Fruit fly (Drosophila melanogaster) whole organism, embryonic: ENCODE measurements around the gene ClC-a.

Experiments used
- CG10321 ChIP-seq: fragments of 200-800 bp; sonication (Bioruptor generic); IDR thresholded peaks from 2 replicates; pipeline ENCODE4 v1.3.6; 2022; ENCODE audit warnings: missing biosample characterization, missing genetic modification characterization
- CG10565 ChIP-seq: fragments of 200-800 bp; sonication (Bioruptor generic); optimal IDR thresholded peaks from 3 replicates; lab custom pipeline; 2016; ENCODE audit warnings: missing biosample characterization, mild to moderate bottlenecking, missing genetic modification characterization
- CG12659 ChIP-seq: fragments of 200-800 bp; sonication (Bioruptor generic); optimal IDR thresholded peaks from 3 replicates; lab custom pipeline; 2017; ENCODE audit warnings: mild to moderate bottlenecking, missing biosample characterization, missing genetic modification reagents, missing genetic modification characterization
- CG13123 ChIP-seq: fragments of 200-800 bp; sonication (Bioruptor generic); optimal IDR thresholded peaks from 2 replicates; lab custom pipeline; 2016; ENCODE audit warnings: missing biosample characterization, missing genetic modification characterization
- CG13424 ChIP-seq: fragments of 200-800 bp; sonication (Bioruptor generic); optimal IDR thresholded peaks from 2 replicates; lab custom pipeline; 2019; ENCODE audit warnings: missing biosample characterization, mild to moderate bottlenecking, missing genetic modification characterization, moderate library complexity
- CG17829 ChIP-seq: fragments of 200-800 bp; optimal IDR thresholded peaks from 2 replicates; lab custom pipeline; 2019; ENCODE audit warnings: missing biosample characterization, mild to moderate bottlenecking, missing genetic modification characterization, moderate library complexity
- CG2199 ChIP-seq: fragments of 200-800 bp; sonication (Bioruptor generic); IDR thresholded peaks from 3 replicates; pipeline ENCODE4 v1.3.6; 2022; ENCODE audit warnings: missing biosample characterization, missing genetic modification characterization
- CG4360 ChIP-seq: fragments of 200-800 bp; sonication (Bioruptor generic); IDR thresholded peaks from 2 replicates; pipeline ENCODE4 v1.3.6; 2022; ENCODE audit warnings: missing biosample characterization, missing genetic modification characterization
- CG6272 ChIP-seq: fragments of 200-800 bp; sonication (Bioruptor generic); IDR thresholded peaks from 2 replicates; pipeline ENCODE4 v1.3.6; 2022; ENCODE audit warnings: missing biosample characterization, missing genetic modification characterization
- CG6654 ChIP-seq: fragments of 200-800 bp; sonication (Bioruptor generic); optimal IDR thresholded peaks from 2 replicates; lab custom pipeline; 2017; ENCODE audit warnings: missing biosample characterization, mild to moderate bottlenecking, missing genetic modification characterization
- CG6765 ChIP-seq: fragments of 200-800 bp; sonication (Bioruptor generic); optimal IDR thresholded peaks from 3 replicates; lab custom pipeline; 2017; ENCODE audit warnings: missing biosample characterization, mild to moderate bottlenecking, missing genetic modification characterization
- CG7839 ChIP-seq: fragments of 200-800 bp; sonication (Bioruptor generic); optimal IDR thresholded peaks from 3 replicates; lab custom pipeline; 2018; ENCODE audit warnings: missing biosample characterization, mild to moderate bottlenecking, missing genetic modification characterization, moderate library complexity
- CG7928 ChIP-seq: fragments of 200-800 bp; sonication (Bioruptor generic); optimal IDR thresholded peaks from 2 replicates; lab custom pipeline; 2017; ENCODE audit warnings: missing biosample characterization, mild to moderate bottlenecking, missing genetic modification characterization
- CG8290 ChIP-seq, 3 experiments: fragments of 200-800 bp; sonication (Bioruptor generic); optimal IDR thresholded peaks; 2 replicates each; lab custom pipeline; 2016 to 2019; ENCODE audit warnings: missing biosample characterization in 3 of 3, missing genetic modification characterization in 3 of 3, mild to moderate bottlenecking in 2 of 3, moderate library complexity in 1 of 3
- CG8944 ChIP-seq: fragments of 200-800 bp; sonication (Bioruptor generic); optimal IDR thresholded peaks from 3 replicates; lab custom pipeline; 2016; ENCODE audit warnings: missing biosample characterization, missing genetic modification characterization
- CG9437 ChIP-seq: fragments of 200-800 bp; sonication (Bioruptor generic); optimal IDR thresholded peaks from 2 replicates; lab custom pipeline; 2018; ENCODE audit warnings: missing biosample characterization, mild to moderate bottlenecking, missing genetic modification characterization
- CoRest ChIP-seq: fragments of 200-800 bp; sonication (Bioruptor generic); optimal IDR thresholded peaks from 3 replicates; lab custom pipeline; 2018; ENCODE audit warnings: missing biosample characterization, mild to moderate bottlenecking, missing genetic modification characterization, moderate library complexity
- Dref ChIP-seq: fragments of 200-800 bp; sonication (Bioruptor generic); IDR thresholded peaks from 2 replicates; pipeline ENCODE4 v1.3.6; 2022; ENCODE audit warnings: missing biosample characterization, missing genetic modification characterization
- E2f2 ChIP-seq: fragments of 200-800 bp; sonication (Bioruptor generic); IDR thresholded peaks from 2 replicates; pipeline ENCODE4 v1.3.6; 2022; ENCODE audit warnings: missing biosample characterization, missing genetic modification characterization
- Ets65A ChIP-seq: fragments of 200-800 bp; sonication (Bioruptor generic); peaks from one replicate; lab custom pipeline; 2016; ENCODE audit warnings: missing biosample characterization, missing genetic modification characterization
- MESR4 ChIP-seq: fragments of 200-800 bp; sonication (Bioruptor generic); optimal IDR thresholded peaks from 2 replicates; lab custom pipeline; 2018; ENCODE audit warnings: missing biosample characterization, mild to moderate bottlenecking, missing genetic modification characterization, moderate library complexity
- Max ChIP-seq: fragments of 200-800 bp; sonication (Bioruptor generic); optimal IDR thresholded peaks from 2 replicates; lab custom pipeline; 2016; ENCODE audit warnings: missing biosample characterization, mild to moderate bottlenecking, missing genetic modification characterization
- Meics ChIP-seq: fragments of 200-800 bp; sonication (Bioruptor generic); optimal IDR thresholded peaks from 2 replicates; lab custom pipeline; 2017; ENCODE audit warnings: missing biosample characterization, mild to moderate bottlenecking, missing genetic modification characterization
- NC2α ChIP-seq: fragments of 200-800 bp; sonication (Bioruptor generic); optimal IDR thresholded peaks from 2 replicates; lab custom pipeline; 2016; ENCODE audit warnings: missing biosample characterization, missing genetic modification characterization
- Oli ChIP-seq: fragments of 200-800 bp; sonication (Bioruptor generic); optimal IDR thresholded peaks from 2 replicates; lab custom pipeline; 2018; ENCODE audit warnings: missing biosample characterization, mild to moderate bottlenecking, missing genetic modification characterization, moderate library complexity
- Optix ChIP-seq: fragments of 200-800 bp; sonication (Bioruptor generic); IDR thresholded peaks from 3 replicates; pipeline ENCODE4 v1.3.6; 2022; ENCODE audit warnings: missing biosample characterization, missing genetic modification characterization
- Pdp1 ChIP-seq, 2 experiments: fragments of 200-800 bp; sonication (Bioruptor generic); optimal IDR thresholded peaks; 3 replicates each; lab custom pipeline; 2016; ENCODE audit warnings: missing biosample characterization in 2 of 2, missing genetic modification characterization in 2 of 2, mild to moderate bottlenecking in 1 of 2, moderate library complexity in 1 of 2
- Poxn ChIP-seq: fragments of 200-800 bp; sonication (Bioruptor generic); IDR thresholded peaks from 2 replicates; pipeline ENCODE4 v1.3.6; 2022; ENCODE audit warnings: missing biosample characterization, missing genetic modification characterization
- Ptx1 ChIP-seq: fragments of 200-800 bp; sonication (Bioruptor generic); IDR thresholded peaks from 2 replicates; pipeline ENCODE4 v1.3.6; 2022; ENCODE audit warnings: missing biosample characterization, missing genetic modification characterization
- Xbp1 ChIP-seq: fragments of 200-800 bp; sonication (Bioruptor generic); optimal IDR thresholded peaks from 3 replicates; lab custom pipeline; 2016; ENCODE audit warnings: missing biosample characterization, mild to moderate bottlenecking, missing genetic modification characterization
- ab ChIP-seq: fragments of 200-800 bp; sonication (Bioruptor generic); optimal IDR thresholded peaks from 2 replicates; lab custom pipeline; 2016; ENCODE audit warnings: missing biosample characterization, missing genetic modification characterization
- ase ChIP-seq: fragments of 200-800 bp; sonication (Bioruptor generic); IDR thresholded peaks from 3 replicates; pipeline ENCODE4 v1.3.6; 2022; ENCODE audit warnings: missing biosample characterization, missing genetic modification characterization
- bab2 ChIP-seq: fragments of 200-800 bp; sonication (Bioruptor generic); optimal IDR thresholded peaks from 2 replicates; lab custom pipeline; 2016; ENCODE audit warnings: missing biosample characterization, missing genetic modification characterization
- bsh ChIP-seq, 2 experiments: fragments of 200-800 bp; sonication (Bioruptor generic); optimal IDR thresholded peaks; 2 replicates each; lab custom pipeline; 2017 to 2018; ENCODE audit warnings: mild to moderate bottlenecking in 2 of 2, missing biosample characterization in 2 of 2, missing genetic modification characterization in 2 of 2, moderate library complexity in 1 of 2
- chinmo ChIP-seq: fragments of 200-800 bp; sonication (Bioruptor generic); IDR thresholded peaks from 4 replicates; pipeline ENCODE4 v1.3.6; 2022; ENCODE audit warnings: missing biosample characterization, missing genetic modification characterization; ENCODE audit not compliant: partially characterized antibody
- chn ChIP-seq: fragments of 200-800 bp; sonication (Bioruptor generic); optimal IDR thresholded peaks from 2 replicates; lab custom pipeline; 2016; ENCODE audit warnings: missing biosample characterization, missing genetic modification characterization
- crol ChIP-seq: fragments of 200-800 bp; sonication (Bioruptor generic); IDR thresholded peaks from 2 replicates; pipeline ENCODE4 v1.3.6; 2022; ENCODE audit warnings: missing biosample characterization, missing genetic modification characterization
- danr ChIP-seq: fragments of 200-800 bp; sonication (Bioruptor generic); IDR thresholded peaks from 2 replicates; pipeline ENCODE4 v1.3.6; 2022; ENCODE audit warnings: missing biosample characterization, missing genetic modification characterization
- eyg ChIP-seq: fragments of 200-800 bp; sonication (Bioruptor generic); optimal IDR thresholded peaks from 3 replicates; lab custom pipeline; 2016; ENCODE audit warnings: missing biosample characterization, missing genetic modification characterization
- gem ChIP-seq: fragments of 200-800 bp; sonication (Bioruptor generic); optimal IDR thresholded peaks from 2 replicates; lab custom pipeline; 2019; ENCODE audit warnings: missing biosample characterization, mild to moderate bottlenecking, missing genetic modification characterization, moderate library complexity
- hkb ChIP-seq, 2 experiments: fragments of 200-800 bp in 1 of 2; fragments of >200 bp in 1 of 2; sonication (Bioruptor generic) in 1 of 2; IDR thresholded peaks in 1 of 2; optimal IDR thresholded peaks in 1 of 2; 2 replicates each; pipeline versions ENCODE4 v1.3.6 to Lab custom; 2017 to 2022; ENCODE audit warnings: missing biosample characterization in 1 of 2, missing genetic modification characterization in 1 of 2
- hth ChIP-seq: fragments of >200 bp; optimal IDR thresholded peaks from 2 replicates; lab custom pipeline; 2017; ENCODE audit warnings: inconsistent platforms
- lab ChIP-seq: fragments of 200-800 bp; sonication (Bioruptor generic); optimal IDR thresholded peaks from 3 replicates; lab custom pipeline; 2017; ENCODE audit warnings: missing biosample characterization, missing genetic modification characterization, mild to moderate bottlenecking, moderate library complexity, missing genetic modification reagents
- mld ChIP-seq: fragments of 200-800 bp; sonication (Bioruptor generic); IDR thresholded peaks from 3 replicates; pipeline ENCODE4 v1.3.6; 2022; ENCODE audit warnings: missing biosample characterization, missing genetic modification characterization; ENCODE audit not compliant: partially characterized antibody
- odd ChIP-seq: fragments of 200-800 bp; sonication (Bioruptor generic); optimal IDR thresholded peaks from 2 replicates; lab custom pipeline; 2017; ENCODE audit warnings: missing biosample characterization, mild to moderate bottlenecking, missing genetic modification characterization
- pan ChIP-seq, 4 experiments: fragments of >200 bp in 3 of 4; fragments of 200-800 bp in 1 of 4; sonication (Bioruptor generic) in 1 of 4; optimal IDR thresholded peaks in 3 of 4; IDR thresholded peaks in 1 of 4; 2 replicates each; pipeline versions ENCODE4 v1.3.6 to Lab custom; 2017 to 2022; ENCODE audit warnings: missing biosample characterization in 2 of 4, missing genetic modification characterization in 2 of 4, mixed read lengths in 1 of 4
- phol ChIP-seq: fragments of 200-800 bp; sonication (Bioruptor generic); optimal IDR thresholded peaks from 3 replicates; lab custom pipeline; 2018; ENCODE audit warnings: missing biosample characterization, mild to moderate bottlenecking, missing genetic modification characterization, moderate library complexity
- pnt ChIP-seq: fragments of 200-800 bp; sonication (Bioruptor generic); optimal IDR thresholded peaks from 3 replicates; lab custom pipeline; 2016; ENCODE audit warnings: missing biosample characterization, missing genetic modification characterization
- wor ChIP-seq: fragments of 200-800 bp; sonication (Bioruptor generic); IDR thresholded peaks from 2 replicates; pipeline ENCODE4 v1.3.6; 2022; ENCODE audit warnings: missing biosample characterization, missing genetic modification characterization
- zf30C ChIP-seq: fragments of 200-800 bp; sonication (Bioruptor generic); optimal IDR thresholded peaks from 3 replicates; lab custom pipeline; 2018; ENCODE audit warnings: missing biosample characterization, mild to moderate bottlenecking, missing genetic modification characterization
- zfh1 ChIP-seq: fragments of 200-800 bp; sonication (Bioruptor generic); IDR thresholded peaks from 3 replicates; pipeline ENCODE4 v1.3.6; 2022; ENCODE audit warnings: missing biosample characterization, missing genetic modification characterization

Gene ClC-a

dm6 chr3R:11847379-11847778 lies 34.4 kb upstream of the ClC-a start (continued):
- TF ChIP-seq bsh (GFP tag; optimal IDR thresholded peaks at IDR 0.05; lab: Kevin White, UChicago) (peak in 1 of 2 experiments; percentile 38), CG6272 (no peak), gem (peak; percentile 38), CG6654 (GFP tag; lab: Kevin White, UChicago) (no peak), Pdp1 (GFP tag; optimal IDR thresholded peaks at IDR 0.05; lab: Kevin White, UChicago) (no peak), MESR4 (GFP tag; lab: Kevin White, UChicago) (no peak), hkb (optimal IDR thresholded peaks at IDR 0.05; lab: Kevin White, UChicago) (no peak), hkb (GFP tag; IDR thresholded peaks at IDR 0.05; lab: Robert Waterston, UW) (0 out of 2 replicates have a peak, but pooled peaks have one; percentile 21), CG6765 (GFP tag; lab: Kevin White, UChicago) (no peak), danr (GFP tag; lab: Robert Waterston, UW) (no peak), CG12659 (GFP tag; lab: Kevin White, UChicago) (no peak), CG10321 (no peak), CG10565 (GFP tag; lab: Kevin White, UChicago) (no peak), ase (GFP tag; lab: Robert Waterston, UW) (no peak), CG7928 (GFP tag; lab: Kevin White, UChicago) (no peak), CG7839 (peak; percentile 2), pnt (GFP tag; lab: Kevin White, UChicago) (no peak), CG13123 (GFP tag; lab: Kevin White, UChicago) (no peak), Ptx1 (GFP tag; lab: Robert Waterston, UW) (peak; percentile 21; the same call in 1 of the 2 replicates), NC2α (GFP tag; lab: Kevin White, UChicago) (no peak), ab (GFP tag; lab: Kevin White, UChicago) (no peak), pan (optimal IDR thresholded peaks at IDR 0.05; lab: Kevin White, UChicago) (no peak), pan (GFP tag; optimal IDR thresholded peaks at IDR 0.05 in 1 of 2, IDR thresholded peaks at IDR 0.05 in 1 of 2) (peak in 1 of 2 experiments; percentile 30), odd (no peak), Meics (GFP tag; lab: Kevin White, UChicago) (no peak), Oli (tag; lab: Kevin White, UChicago) (peak; percentile 6), bab2 (GFP tag; lab: Kevin White, UChicago) (no peak), CG2199 (GFP tag; lab: Robert Waterston, UW) (no peak), E2f2 (GFP tag; lab: Robert Waterston, UW) (no peak), Max (GFP tag; lab: Kevin White, UChicago) (no peak), hth (lab: Kevin White, UChicago) (no peak), CG13424 (tag; lab: Kevin White, UChicago) (no peak), phol (peak; percentile 26), CG8944 (GFP tag; lab: Kevin White, UChicago) (no peak)

dm6 chr3R:11833406-11833805 lies 20.4 kb upstream of the ClC-a start:
- TF ChIP-seq CG17829 (no peak), lab (GFP tag; lab: Kevin White, UChicago) (peak; percentile 2), mld (no peak), CG4360 (GFP tag; lab: Robert Waterston, UW) (0 out of 2 replicates have a peak, but pooled peaks have one; percentile 34), CG8290 (GFP tag; optimal IDR thresholded peaks at IDR 0.05; lab: Kevin White, UChicago) (no peak), CG8290 (tag; optimal IDR thresholded peaks at IDR 0.05; lab: Kevin White, UChicago) (no peak), Dref (GFP tag; lab: Robert Waterston, UW) (no peak), chn (GFP tag; lab: Kevin White, UChicago) (no peak), CG9437 (GFP tag; lab: Kevin White, UChicago) (no peak), eyg (GFP tag; lab: Kevin White, UChicago) (no peak), zfh1 (0 out of 3 replicates have a peak, but pooled peaks have one; percentile 16), Optix (GFP tag; lab: Robert Waterston, UW) (no peak), zf30C (GFP tag; lab: Kevin White, UChicago) (no peak), chinmo (GFP tag; lab: Robert Waterston, UW) (0 out of 4 replicates have a peak, but pooled peaks have one; percentile 14), Ets65A (GFP tag; lab: Kevin White, UChicago) (peak; percentile 53), wor (GFP tag; lab: Robert Waterston, UW) (no peak), Xbp1 (no peak), crol (GFP tag; lab: Robert Waterston, UW) (peak; percentile 63), CoRest (no peak), Poxn (GFP tag; lab: Robert Waterston, UW) (no peak)
